Fruit fly (Drosophila melanogaster) whole organism, pupa: ENCODE measurements around the gene ldbr.

Experiments
- CG12605 ChIP-seq: fragments of 200-800 bp; sonication (Bioruptor generic); IDR thresholded peaks from 2 replicates; pipeline ENCODE4 v1.3.6; 2022; ENCODE audit warnings: missing biosample characterization, missing genetic modification characterization
- CG17806 ChIP-seq: fragments of 200-800 bp; sonication (Bioruptor generic); optimal IDR thresholded peaks from 2 replicates; lab custom pipeline; 2018; ENCODE audit warnings: missing biosample characterization, mild to moderate bottlenecking, missing genetic modification characterization, moderate library complexity
- CG8159 ChIP-seq: fragments of 200-800 bp; sonication (Bioruptor generic); optimal IDR thresholded peaks from 3 replicates; lab custom pipeline; 2018; ENCODE audit warnings: missing biosample characterization, mild to moderate bottlenecking, missing genetic modification characterization, moderate library complexity
- CG9948 ChIP-seq: fragments of 200-800 bp; sonication (Bioruptor generic); optimal IDR thresholded peaks from 2 replicates; lab custom pipeline; 2018; ENCODE audit warnings: missing biosample characterization, mild to moderate bottlenecking, missing genetic modification characterization, moderate library complexity
- EcR ChIP-seq: fragments of 200-800 bp; sonication (Bioruptor generic); optimal IDR thresholded peaks from 3 replicates; lab custom pipeline; 2019; ENCODE audit warnings: missing biosample characterization, missing genetic modification characterization, mild to moderate bottlenecking, moderate library complexity, missing genetic modification reagents
- Ets98B ChIP-seq: fragments of 200-800 bp; sonication (Bioruptor generic); IDR thresholded peaks from 2 replicates; pipeline ENCODE4 v1.3.6; 2022; ENCODE audit warnings: missing biosample characterization, missing genetic modification characterization
- Pif1B ChIP-seq: fragments of 200-800 bp; sonication (Bioruptor generic); optimal IDR thresholded peaks from 3 replicates; lab custom pipeline; 2016; ENCODE audit warnings: missing biosample characterization, missing genetic modification characterization

dm6 chr3L:8091650-8092068 is 30.0 kb upstream of the ldbr start, which contains the start of gene CG7565:
- TF ChIP-seq CG9948: no peak
- TF ChIP-seq Ets98B (GFP tag; lab: Robert Waterston, UW): peak; percentile 67
- peak; percentile 30 for TF ChIP-seq Pif1B
- no peak for TF ChIP-seq CG8159 (tag; lab: Kevin White, UChicago)
- peak; percentile 25; the same call in 1 of the 2 replicates for TF ChIP-seq CG12605 (GFP tag; lab: Robert Waterston, UW)
- TF ChIP-seq EcR: no peak
- no peak for TF ChIP-seq CG17806 (tag; lab: Kevin White, UChicago)
